Worm (Caenorhabditis elegans) whole organism, L3 larva: Measurements from ENCODE around the gene K08F8.15.

Experiments used
- R02D3.7 ChIP-seq: fragments of 150-350 bp; optimal IDR thresholded peaks from 2 replicates; lab custom pipeline; 2014; ENCODE audit warnings: missing biosample characterization, missing genetic modification characterization
- aly-2 ChIP-seq: fragments of 150-350 bp; optimal IDR thresholded peaks from 2 replicates; lab custom pipeline; 2014; ENCODE audit warnings: missing biosample characterization, missing genetic modification characterization
- elt-3 ChIP-seq, 3 experiments: fragments of 150-350 bp in 1 of 3; sonication (generic microtip) in 2 of 3; optimal IDR thresholded peaks; 2 replicates in 2 of 3; 4 replicates in 1 of 3; lab custom pipeline; 2014 to 2017; ENCODE audit warnings: missing biosample characterization in 3 of 3, missing genetic modification characterization in 3 of 3
- lin-15B ChIP-seq: fragments of 150-350 bp; optimal IDR thresholded peaks from 2 replicates; lab custom pipeline; 2014; ENCODE audit warnings: missing biosample characterization, missing genetic modification characterization
- lin-39 ChIP-seq: fragments of 150-350 bp; optimal IDR thresholded peaks from 2 replicates; lab custom pipeline; 2018; ENCODE audit warnings: missing biosample characterization, missing genetic modification reagents, missing genetic modification characterization
- mdl-1 ChIP-seq: fragments of 150-350 bp; optimal IDR thresholded peaks from 2 replicates; lab custom pipeline; 2014; ENCODE audit warnings: missing biosample characterization, missing genetic modification characterization
- nhr-76 ChIP-seq: fragments of 150-350 bp; sonication (generic microtip); optimal IDR thresholded peaks from 5 replicates; lab custom pipeline; 2014; ENCODE audit warnings: missing biosample characterization, missing genetic modification characterization
- unc-39 ChIP-seq: sonication (generic microtip); optimal IDR thresholded peaks from 4 replicates; lab custom pipeline; 2017; ENCODE audit warnings: missing biosample characterization, missing genetic modification characterization
- unc-62 ChIP-seq: fragments of 150-350 bp; sonication (generic microtip); optimal IDR thresholded peaks from 4 replicates; lab custom pipeline; 2014; ENCODE audit warnings: missing biosample characterization, missing genetic modification reagents, missing genetic modification characterization
- zag-1 ChIP-seq: fragments of 150-350 bp; optimal IDR thresholded peaks from 2 replicates; lab custom pipeline; 2014; ENCODE audit warnings: missing biosample characterization, missing genetic modification characterization

- TF ChIP-seq aly-2 (tag; lab: Kevin White, UChicago) (no peak), R02D3.7 (no peak), mdl-1 (tag; lab: Kevin White, UChicago) (no peak), unc-39 (tag; lab: Kevin White, UChicago) (no peak), lin-39 (no peak), nhr-76 (no peak), zag-1 (tag; lab: Kevin White, UChicago) (no peak), unc-62 (GFP tag; lab: Kevin White, UChicago) (no peak), lin-15B (tag; lab: Kevin White, UChicago) (no peak), elt-3 (tag; optimal IDR thresholded peaks at IDR 0.05; lab: Kevin White, UChicago) (no peak)
Observed at ce11 chrII:8747939-8748352, 18.7 kb upstream of the K08F8.15 start.
